Worm (Caenorhabditis elegans) whole organism, late embryonic: ENCODE data around the gene ZK836.3.

Source experiments
- C08G9.2 ChIP-seq: sonication (generic microtip); optimal IDR thresholded peaks from 2 replicates; lab custom pipeline; 2016; ENCODE audit warnings: mild to moderate bottlenecking, missing genetic modification characterization, moderate library complexity, missing compliant biosample characterization
- C38D4.7 ChIP-seq: fragments of 200-800 bp; sonication (Bioruptor generic); optimal IDR thresholded peaks from 2 replicates; lab custom pipeline; 2018; ENCODE audit warnings: mild to moderate bottlenecking, missing genetic modification characterization, moderate library complexity, missing compliant biosample characterization
- F13H6.1 ChIP-seq: sonication (generic microtip); optimal IDR thresholded peaks from 2 replicates; lab custom pipeline; 2016; ENCODE audit warnings: missing genetic modification characterization, missing compliant biosample characterization
- K09A11.1 ChIP-seq: sonication (generic microtip); optimal IDR thresholded peaks from 2 replicates; lab custom pipeline; 2017; ENCODE audit warnings: antibody characterized with exemption, mild to moderate bottlenecking, missing genetic modification characterization, missing compliant biosample characterization; ENCODE audit not compliant: insufficient read depth
- T23F11.4 ChIP-seq: fragments of 200-800 bp; sonication (Bioruptor generic); optimal IDR thresholded peaks from 2 replicates; lab custom pipeline; 2018; ENCODE audit warnings: mild to moderate bottlenecking, missing genetic modification characterization, missing compliant biosample characterization
- Y22D7AL.16 ChIP-seq: sonication (generic microtip); optimal IDR thresholded peaks from 2 replicates; lab custom pipeline; 2016; ENCODE audit warnings: missing genetic modification characterization, missing compliant biosample characterization
- ahr-1 ChIP-seq: sonication (generic microtip); optimal IDR thresholded peaks from 2 replicates; lab custom pipeline; 2016; ENCODE audit warnings: missing genetic modification characterization, missing compliant biosample characterization
- ama-1 ChIP-seq: fragments of 150-350 bp; optimal IDR thresholded peaks from 2 replicates; lab custom pipeline; 2014
- ceh-19 ChIP-seq: fragments of 200-800 bp; sonication (Bioruptor generic); optimal IDR thresholded peaks from 2 replicates; lab custom pipeline; 2018; ENCODE audit warnings: mild to moderate bottlenecking, missing genetic modification characterization, missing compliant biosample characterization
- ceh-2 ChIP-seq: sonication (generic microtip); optimal IDR thresholded peaks from 2 replicates; lab custom pipeline; 2016; ENCODE audit warnings: missing genotype, missing genetic modification characterization, missing compliant biosample characterization
- ceh-30 ChIP-seq: fragments of 150-350 bp; optimal IDR thresholded peaks from 2 replicates; lab custom pipeline; 2014; ENCODE audit warnings: missing biosample characterization, missing genetic modification characterization
- ceh-34 ChIP-seq: sonication (generic microtip); optimal IDR thresholded peaks from 2 replicates; lab custom pipeline; 2016; ENCODE audit warnings: mild to moderate bottlenecking, missing genetic modification characterization, missing compliant biosample characterization
- che-1 ChIP-seq: sonication (generic microtip); optimal IDR thresholded peaks from 2 replicates; lab custom pipeline; 2016; ENCODE audit warnings: mild to moderate bottlenecking, missing genetic modification characterization, missing compliant biosample characterization
- elt-4 ChIP-seq: sonication (generic microtip); optimal IDR thresholded peaks from 2 replicates; lab custom pipeline; 2016; ENCODE audit warnings: missing genetic modification characterization, missing compliant biosample characterization
- eyg-1 ChIP-seq: sonication (generic microtip); optimal IDR thresholded peaks from 2 replicates; lab custom pipeline; 2016; ENCODE audit warnings: missing genotype, missing genetic modification characterization, missing compliant biosample characterization
- fax-1 ChIP-seq: sonication (generic microtip); optimal IDR thresholded peaks from 2 replicates; lab custom pipeline; 2016; ENCODE audit warnings: missing genotype, missing genetic modification characterization, missing compliant biosample characterization
- hlh-15 ChIP-seq: sonication (generic microtip); optimal IDR thresholded peaks from 2 replicates; lab custom pipeline; 2016; ENCODE audit warnings: missing genetic modification characterization, missing compliant biosample characterization
- hlh-30 ChIP-seq: sonication (generic microtip); optimal IDR thresholded peaks from 2 replicates; lab custom pipeline; 2017; ENCODE audit warnings: antibody characterized with exemption, missing genetic modification characterization, missing compliant biosample characterization; ENCODE audit not compliant: insufficient read depth
- nfya-1 ChIP-seq: sonication (generic microtip); optimal IDR thresholded peaks from 2 replicates; lab custom pipeline; 2017; ENCODE audit warnings: missing genetic modification characterization, mild to moderate bottlenecking, missing compliant biosample characterization, antibody characterized with exemption, moderate library complexity
- nhr-11 ChIP-seq: fragments of 150-350 bp; optimal IDR thresholded peaks from 2 replicates; lab custom pipeline; 2014; ENCODE audit warnings: missing biosample characterization, missing genetic modification characterization
- nhr-232 ChIP-seq: sonication (generic microtip); optimal IDR thresholded peaks from 2 replicates; lab custom pipeline; 2016; ENCODE audit warnings: missing genetic modification characterization, missing compliant biosample characterization
- pha-2 ChIP-seq: sonication (generic microtip); optimal IDR thresholded peaks from 2 replicates; lab custom pipeline; 2017; ENCODE audit warnings: mild to moderate bottlenecking, missing genetic modification characterization, missing compliant biosample characterization
- pros-1 ChIP-seq: fragments of 150-350 bp; optimal IDR thresholded peaks from 2 replicates; lab custom pipeline; 2014; ENCODE audit warnings: missing biosample characterization, missing genetic modification reagents, missing genetic modification characterization
- rnt-1 ChIP-seq: sonication (generic microtip); optimal IDR thresholded peaks from 2 replicates; lab custom pipeline; 2016; ENCODE audit warnings: missing genetic modification characterization, missing compliant biosample characterization
- sox-2 ChIP-seq: fragments of 200-800 bp; sonication (Bioruptor generic); IDR thresholded peaks from 2 replicates; pipeline ENCODE4 v1.3.6; 2022; ENCODE audit warnings: missing genetic modification reagents, missing genetic modification characterization, missing compliant biosample characterization
- sox-4 ChIP-seq: sonication (generic microtip); optimal IDR thresholded peaks from 2 replicates; lab custom pipeline; 2017; ENCODE audit warnings: mild to moderate bottlenecking, missing genetic modification characterization, inconsistent platforms, missing compliant biosample characterization
- syd-9 ChIP-seq: sonication (generic microtip); optimal IDR thresholded peaks from 2 replicates; lab custom pipeline; 2016; ENCODE audit warnings: mild to moderate bottlenecking, missing genetic modification characterization, moderate library complexity, missing compliant biosample characterization
- tbx-2 ChIP-seq: sonication (generic microtip); optimal IDR thresholded peaks from 2 replicates; lab custom pipeline; 2016; ENCODE audit warnings: missing genetic modification characterization, missing compliant biosample characterization
- ztf-16 ChIP-seq: sonication (generic microtip); optimal IDR thresholded peaks from 2 replicates; lab custom pipeline; 2017; ENCODE audit warnings: missing genetic modification characterization, missing compliant biosample characterization

ZK836.3 gene

DNA sequence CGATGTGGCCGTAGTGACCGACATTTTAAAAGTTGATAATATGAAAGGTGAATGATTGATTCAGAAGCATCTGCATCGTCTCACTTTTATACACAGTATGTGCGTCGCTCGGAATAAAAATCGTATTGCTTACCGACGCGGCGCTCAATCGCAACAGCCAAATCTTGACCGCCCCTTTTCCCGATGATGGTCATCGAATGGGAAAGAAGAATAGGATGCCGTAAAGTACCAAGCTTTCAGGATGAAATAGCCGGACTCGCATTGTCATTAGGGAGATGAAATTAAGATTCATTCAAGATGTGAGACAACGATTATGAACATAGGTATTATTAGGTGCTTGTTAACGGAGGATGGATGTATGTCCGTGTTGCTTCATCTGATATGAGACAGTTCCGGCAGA lies 2.8 kb upstream of the ZK836.3 start, which contains the start of gene lon-3:
Gene lon-3, minus strand, starts transcription at position 101 of the 400 bp plus-strand sequence.
- TF ChIP-seq rnt-1 (tag; lab: Kevin White, UChicago), result peak; percentile 4
- no peak for TF ChIP-seq pha-2

DNA sequence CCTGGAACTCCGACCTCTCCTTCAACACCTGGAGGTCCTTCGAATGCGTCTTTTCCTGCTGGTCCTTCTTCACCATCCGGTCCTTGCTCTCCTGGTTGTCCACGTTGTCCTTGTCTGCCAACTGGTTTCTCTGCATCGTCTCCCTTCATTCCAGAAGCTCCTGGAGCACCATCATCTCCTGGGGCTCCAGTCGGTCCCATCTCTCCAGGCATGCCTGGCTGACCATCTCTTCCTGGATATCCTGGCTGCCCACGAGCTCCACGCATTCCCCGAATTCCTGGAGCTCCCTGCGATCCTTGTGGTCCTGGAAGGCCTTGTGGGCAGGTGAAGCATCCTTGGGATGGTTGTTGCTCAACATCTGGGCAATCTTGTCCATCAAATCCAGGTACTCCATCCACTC lies 2.0 kb upstream of the ZK836.3 start:
- peak; percentile 39 for TF ChIP-seq elt-4 (tag; lab: Kevin White, UChicago)
- TF ChIP-seq ama-1 (lab: Kevin White, UChicago), result no peak
- TF ChIP-seq, all 69 proteins: peak for 1

DNA sequence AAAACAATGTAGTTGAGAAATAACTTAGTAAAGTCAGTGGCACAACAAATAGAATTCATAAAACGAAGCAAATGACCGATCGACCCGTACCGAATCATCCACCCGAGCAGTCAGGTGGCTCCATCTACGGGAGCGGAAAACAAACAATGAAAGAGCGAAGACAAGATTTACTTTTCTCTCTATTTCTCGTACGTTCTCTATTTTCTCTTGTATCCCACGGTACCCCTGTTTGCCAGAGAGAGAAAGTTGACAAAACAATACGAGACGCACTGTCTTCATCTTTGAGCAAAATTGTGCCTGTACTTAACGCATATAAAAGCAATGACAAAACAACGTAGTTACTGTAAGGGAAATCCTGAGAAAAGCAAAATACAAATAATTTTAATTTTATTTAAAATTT lies 914 bp upstream of the ZK836.3 start:
- TF ChIP-seq C38D4.7 (GFP tag; lab: Kevin White, UChicago), result no peak
- TF ChIP-seq syd-9 (tag; lab: Kevin White, UChicago), result no peak
- no peak for TF ChIP-seq C08G9.2 (tag; lab: Kevin White, UChicago)
- no peak for TF ChIP-seq tbx-2 (tag; lab: Kevin White, UChicago)
- no peak for TF ChIP-seq nhr-232 (tag; lab: Kevin White, UChicago)
- no peak for TF ChIP-seq ceh-19 (GFP tag; lab: Kevin White, UChicago)
- TF ChIP-seq fax-1 (tag; lab: Kevin White, UChicago), result no peak
- TF ChIP-seq ztf-16 (tag; lab: Kevin White, UChicago), result no peak

DNA sequence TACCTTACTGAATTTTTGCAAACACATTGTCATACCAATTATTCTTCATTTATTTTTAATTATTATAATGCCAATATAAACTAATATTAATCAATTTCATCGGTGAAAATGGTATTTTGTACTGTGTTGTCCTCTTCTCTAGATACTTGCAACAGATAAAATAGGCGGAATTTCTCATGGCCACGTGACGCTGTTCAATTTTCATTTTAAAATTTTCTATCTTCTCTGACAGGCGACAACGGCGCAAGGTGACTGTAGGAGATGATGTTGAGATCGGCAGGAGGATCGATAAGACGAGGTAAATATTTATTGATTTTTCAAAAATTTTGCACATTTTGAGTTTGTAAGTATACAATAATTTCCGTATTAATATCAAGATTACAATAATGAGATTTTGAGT lies 1.5 kb downstream of the ZK836.3 start, which contains the start of gene ogdh-2:
Gene ogdh-2, plus strand, starts transcription at position 233 of the 400 bp plus-strand sequence.
- no peak for TF ChIP-seq syd-9 (tag; lab: Kevin White, UChicago)
- no peak for TF ChIP-seq hlh-15 (tag; lab: Kevin White, UChicago)
- no peak for TF ChIP-seq ahr-1
- TF ChIP-seq pros-1, result no peak
- no peak for TF ChIP-seq sox-4 (tag; lab: Kevin White, UChicago)
- TF ChIP-seq ceh-2 (tag; lab: Kevin White, UChicago), result no peak
- no peak for TF ChIP-seq nfya-1 (tag; lab: Kevin White, UChicago)
- no peak for TF ChIP-seq F13H6.1 (tag; lab: Kevin White, UChicago)
- TF ChIP-seq T23F11.4 (GFP tag; lab: Kevin White, UChicago), result no peak
- TF ChIP-seq K09A11.1, result no peak
- TF ChIP-seq nhr-11 (tag; lab: Kevin White, UChicago), result no peak
- no peak for TF ChIP-seq che-1 (tag; lab: Kevin White, UChicago)
- no peak for TF ChIP-seq sox-2
- no peak for TF ChIP-seq hlh-30 (tag; lab: Kevin White, UChicago)
- no peak for TF ChIP-seq eyg-1 (tag; lab: Kevin White, UChicago)
- TF ChIP-seq, all 69 proteins: peak for 0

DNA sequence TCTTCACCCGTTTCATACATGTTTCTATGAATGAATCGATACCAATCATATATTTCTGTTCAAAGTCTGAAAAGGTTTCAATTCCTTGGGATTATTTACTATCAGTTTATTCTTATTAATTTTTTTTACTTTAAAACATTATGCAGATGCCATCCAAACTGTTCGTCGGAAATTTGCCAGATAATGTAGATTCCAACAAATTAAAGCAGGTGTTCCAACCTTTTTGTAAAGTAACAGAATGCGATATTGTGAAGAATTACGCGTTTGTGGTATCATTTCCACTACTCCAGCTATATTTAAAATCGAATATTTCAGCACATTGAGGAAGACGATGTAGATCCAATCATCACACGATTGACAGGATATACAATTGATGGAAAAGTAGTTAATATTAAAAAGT lies 3.6 kb downstream of the ZK836.3 start, which contains the start of gene rnp-1:
Gene rnp-1, plus strand, starts transcription at position 145 of the 400 bp plus-strand sequence.
- TF ChIP-seq ama-1 (lab: Kevin White, UChicago), result peak; percentile 11
- no peak for TF ChIP-seq K09A11.1

DNA sequence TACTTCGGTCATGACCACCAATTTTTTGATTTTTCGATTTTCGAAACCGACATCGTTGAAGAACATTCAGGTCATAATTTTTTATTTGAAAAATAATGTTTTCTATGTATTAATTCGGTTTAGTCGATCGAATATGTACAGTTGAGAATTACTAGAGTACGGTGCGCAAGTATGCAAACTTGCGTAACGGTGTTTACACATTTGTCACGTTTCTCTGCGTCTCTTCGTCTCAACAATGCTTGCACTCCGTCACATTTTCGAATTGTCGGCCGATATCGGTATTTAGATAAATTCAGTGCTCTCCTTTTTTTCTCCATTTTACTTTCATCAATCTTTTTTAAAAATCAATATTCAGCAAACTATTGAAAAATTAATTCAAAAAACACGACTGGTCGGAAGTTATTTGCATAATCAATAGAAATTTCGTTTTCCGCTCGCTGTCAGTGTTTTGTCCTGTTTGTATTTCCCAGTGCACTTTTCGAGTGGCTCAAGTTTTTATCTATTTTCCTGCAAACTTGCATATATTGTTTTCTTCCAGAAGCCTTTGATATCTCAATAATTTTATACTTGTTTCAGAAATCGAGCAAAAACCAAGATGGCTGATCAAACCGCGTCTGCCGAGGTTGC lies 4.7 kb downstream of the ZK836.3 start, which contains the start of gene dpy-30:
Gene dpy-30, plus strand, starts transcription at position 577 of the 627 bp plus-strand sequence.
- TF ChIP-seq ceh-34 (tag; lab: Kevin White, UChicago) (peak; percentile 24), hlh-30 (tag; lab: Kevin White, UChicago) (peak; percentile 33), Y22D7AL.16 (tag; lab: Kevin White, UChicago) (no peak), nfya-1 (tag; lab: Kevin White, UChicago) (peak; percentile 42), ceh-30 (tag; lab: Kevin White, UChicago) (peak; percentile 7)
